Worm (Caenorhabditis elegans) whole organism, young adult: Measurements from ENCODE around the gene ZK686.3.

Experiments used
- B0019.2 ChIP-seq: fragments of 200-800 bp; sonication (Bioruptor generic); conservative IDR thresholded peaks from 2 replicates; pipeline ENCODE4 v1.3.6; 2022; ENCODE audit warnings: missing genetic modification reagents, missing genetic modification characterization, missing compliant biosample characterization
- B0035.1 ChIP-seq: sonication (generic microtip); optimal IDR thresholded peaks from 2 replicates; lab custom pipeline; 2016; ENCODE audit warnings: missing genetic modification characterization, mild to moderate bottlenecking, missing compliant biosample characterization, missing genotype, missing genetic modification reagents
- B0261.1 ChIP-seq: sonication (generic microtip); optimal IDR thresholded peaks from 2 replicates; lab custom pipeline; 2016; ENCODE audit warnings: mild to moderate bottlenecking, missing genetic modification characterization, moderate library complexity, missing compliant biosample characterization
- F55B11.4 ChIP-seq: sonication (generic microtip); optimal IDR thresholded peaks from 2 replicates; lab custom pipeline; 2016; ENCODE audit warnings: missing compliant biosample characterization, missing genetic modification characterization, borderline replicate concordance; ENCODE audit not compliant: insufficient read depth
- K11D2.4 ChIP-seq: fragments of 200-800 bp; sonication (Bioruptor generic); IDR thresholded peaks from 2 replicates; pipeline ENCODE4 v1.3.6; 2022; ENCODE audit warnings: missing genetic modification reagents, missing genetic modification characterization, missing compliant biosample characterization
- Y79H2A.3 ChIP-seq: fragments of 200-800 bp; sonication (Bioruptor generic); conservative IDR thresholded peaks from 2 replicates; pipeline ENCODE4 v1.3.6; 2022; ENCODE audit warnings: missing genetic modification reagents, missing genetic modification characterization, missing compliant biosample characterization
- atf-7 ChIP-seq: sonication (generic microtip); optimal IDR thresholded peaks from 2 replicates; lab custom pipeline; 2017; ENCODE audit warnings: mild to moderate bottlenecking, missing genetic modification characterization, missing compliant biosample characterization
- attf-5 ChIP-seq: fragments of 200-800 bp; sonication (Bioruptor generic); optimal IDR thresholded peaks from 2 replicates; lab custom pipeline; 2018; ENCODE audit warnings: mild to moderate bottlenecking, missing genetic modification characterization, missing compliant biosample characterization
- bed-2 ChIP-seq: fragments of 200-800 bp; sonication (Bioruptor generic); IDR thresholded peaks from 2 replicates; pipeline ENCODE4 v1.3.6; 2022; ENCODE audit warnings: missing genetic modification reagents, missing genetic modification characterization, missing compliant biosample characterization
- cebp-1 ChIP-seq, 2 experiments: fragments of 200-800 bp in 1 of 2; sonication (Bioruptor generic) in 1 of 2; sonication (generic microtip) in 1 of 2; IDR thresholded peaks in 1 of 2; optimal IDR thresholded peaks in 1 of 2; 2 replicates each; pipeline versions ENCODE4 v1.3.6 to Lab custom; 2017 to 2022; ENCODE audit warnings: missing compliant biosample characterization in 2 of 2, missing genetic modification characterization in 2 of 2, mild to moderate bottlenecking in 1 of 2, missing genetic modification reagents in 1 of 2, moderate library complexity in 1 of 2
- cebp-2 ChIP-seq: fragments of 200-800 bp; sonication (Bioruptor generic); IDR thresholded peaks from 2 replicates; pipeline ENCODE4 v1.3.6; 2022; ENCODE audit warnings: missing genetic modification characterization, missing compliant biosample characterization
- ceh-100 ChIP-seq: fragments of 200-800 bp; sonication (Bioruptor generic); IDR thresholded peaks from 2 replicates; pipeline ENCODE4 v1.3.6; 2022; ENCODE audit warnings: missing genetic modification reagents, missing genetic modification characterization, missing compliant biosample characterization
- ceh-79 ChIP-seq: sonication (generic microtip); optimal IDR thresholded peaks from 2 replicates; lab custom pipeline; 2017; ENCODE audit warnings: mild to moderate bottlenecking, missing genetic modification characterization, missing compliant biosample characterization
- chd-7 ChIP-seq: sonication (generic microtip); optimal IDR thresholded peaks from 2 replicates; lab custom pipeline; 2016; ENCODE audit warnings: mild to moderate bottlenecking, missing genetic modification characterization, moderate library complexity, missing compliant biosample characterization
- dox-1 ChIP-seq: fragments of 200-800 bp; sonication (Bioruptor generic); IDR thresholded peaks from 2 replicates; pipeline ENCODE4 v1.3.6; 2022; ENCODE audit warnings: missing genetic modification reagents, missing genetic modification characterization, missing compliant biosample characterization
- ets-4 ChIP-seq: fragments of 200-800 bp; sonication (Bioruptor generic); optimal IDR thresholded peaks from 2 replicates; lab custom pipeline; 2018; ENCODE audit warnings: mild to moderate bottlenecking, missing genetic modification characterization, missing compliant biosample characterization
- gei-17 ChIP-seq: fragments of 200-800 bp; sonication (Bioruptor generic); optimal IDR thresholded peaks from 2 replicates; lab custom pipeline; 2018; ENCODE audit warnings: mild to moderate bottlenecking, missing genetic modification characterization, missing compliant biosample characterization
- hlh-12 ChIP-seq: sonication (generic microtip); optimal IDR thresholded peaks from 2 replicates; lab custom pipeline; 2016; ENCODE audit warnings: missing genetic modification characterization, missing compliant biosample characterization
- hmg-1.2 ChIP-seq: fragments of 200-800 bp; sonication (Bioruptor generic); IDR thresholded peaks from 2 replicates; pipeline ENCODE4 v1.3.6; 2022; ENCODE audit warnings: missing genetic modification reagents, missing genetic modification characterization, missing compliant biosample characterization
- hrde-1 ChIP-seq: sonication (generic microtip); optimal IDR thresholded peaks from 2 replicates; lab custom pipeline; 2016; ENCODE audit warnings: missing genetic modification characterization, mild to moderate bottlenecking, missing compliant biosample characterization, moderate library complexity, missing genotype, missing genetic modification reagents, borderline replicate concordance
- hsf-1 ChIP-seq: fragments of 200-800 bp; sonication (Bioruptor generic); IDR thresholded peaks from 2 replicates; pipeline ENCODE4 v1.3.6; 2022; ENCODE audit warnings: missing genetic modification reagents, missing genetic modification characterization, missing compliant biosample characterization
- lag-1 ChIP-seq: fragments of 200-800 bp; sonication (Bioruptor generic); IDR thresholded peaks from 2 replicates; pipeline ENCODE4 v1.3.6; 2022; ENCODE audit warnings: missing genetic modification reagents, missing genetic modification characterization, missing compliant biosample characterization
- let-607 ChIP-seq, 2 experiments: fragments of 200-800 bp in 1 of 2; sonication (Bioruptor generic) in 1 of 2; sonication (generic microtip) in 1 of 2; optimal IDR thresholded peaks; 2 replicates each; lab custom pipeline; 2016 to 2018; ENCODE audit warnings: mild to moderate bottlenecking in 2 of 2, missing compliant biosample characterization in 2 of 2, missing genetic modification characterization in 2 of 2, moderate library complexity in 2 of 2, missing genotype in 1 of 2
- lin-26 ChIP-seq: fragments of 200-800 bp; sonication (Bioruptor generic); IDR thresholded peaks from 2 replicates; pipeline ENCODE4 v1.3.6; 2022; ENCODE audit warnings: missing genetic modification reagents, missing genetic modification characterization, missing compliant biosample characterization
- lin-35 ChIP-seq, 3 experiments: fragments of 150-350 bp in 2 of 3; sonication (generic microtip) in 1 of 3; optimal IDR thresholded peaks; 2 replicates each; lab custom pipeline; 2014 to 2018; ENCODE audit warnings: missing biosample characterization in 3 of 3, missing genetic modification characterization in 3 of 3, missing genetic modification reagents in 3 of 3
- lin-40 ChIP-seq: sonication (generic microtip); optimal IDR thresholded peaks from 2 replicates; lab custom pipeline; 2016; ENCODE audit warnings: missing genetic modification characterization, mild to moderate bottlenecking, missing compliant biosample characterization, missing genotype, missing genetic modification reagents
- lir-1 ChIP-seq: fragments of 200-800 bp; sonication (Bioruptor generic); conservative IDR thresholded peaks from 2 replicates; pipeline ENCODE4 v1.3.6; 2022; ENCODE audit warnings: missing genetic modification reagents, missing genetic modification characterization, missing compliant biosample characterization
- madf-10 ChIP-seq: sonication (generic microtip); optimal IDR thresholded peaks from 2 replicates; lab custom pipeline; 2016; ENCODE audit warnings: mild to moderate bottlenecking, missing genetic modification characterization, missing compliant biosample characterization
- madf-6 ChIP-seq: fragments of 200-800 bp; sonication (Bioruptor generic); IDR thresholded peaks from 2 replicates; pipeline ENCODE4 v1.3.6; 2022; ENCODE audit warnings: missing genetic modification reagents, missing genetic modification characterization, missing compliant biosample characterization
- mcd-1 ChIP-seq: fragments of 200-800 bp; sonication (Bioruptor generic); IDR thresholded peaks from 2 replicates; pipeline ENCODE4 v1.3.6; 2022; ENCODE audit warnings: missing genetic modification reagents, missing genetic modification characterization, missing compliant biosample characterization
- mxl-1 ChIP-seq: sonication (generic microtip); optimal IDR thresholded peaks from 2 replicates; lab custom pipeline; 2016; ENCODE audit warnings: missing genetic modification characterization, missing compliant biosample characterization
- nfya-2 ChIP-seq: fragments of 200-800 bp; sonication (Bioruptor generic); IDR thresholded peaks from 2 replicates; pipeline ENCODE4 v1.3.6; 2022; ENCODE audit warnings: missing genetic modification reagents, missing genetic modification characterization, missing compliant biosample characterization
- nhr-179 ChIP-seq: sonication (generic microtip); optimal IDR thresholded peaks from 2 replicates; lab custom pipeline; 2016; ENCODE audit warnings: mild to moderate bottlenecking, missing genetic modification characterization, missing compliant biosample characterization
- nhr-80 ChIP-seq: sonication (generic microtip); optimal IDR thresholded peaks from 2 replicates; lab custom pipeline; 2016; ENCODE audit warnings: missing genetic modification characterization, missing compliant biosample characterization
- nhr-90 ChIP-seq: sonication (generic microtip); optimal IDR thresholded peaks from 2 replicates; lab custom pipeline; 2016; ENCODE audit warnings: missing genotype, mild to moderate bottlenecking, missing genetic modification characterization, missing compliant biosample characterization
- pha-4 ChIP-seq: fragments of 150-350 bp; sonication (generic microtip); optimal IDR thresholded peaks from 2 replicates; lab custom pipeline; 2014; ENCODE audit warnings: missing biosample characterization, missing genetic modification reagents, missing genetic modification characterization
- snpc-1.3 ChIP-seq: sonication (generic microtip); optimal IDR thresholded peaks from 2 replicates; lab custom pipeline; 2017; ENCODE audit warnings: missing genetic modification characterization, mild to moderate bottlenecking, missing compliant biosample characterization, antibody characterized with exemption, moderate library complexity, missing genotype, missing genetic modification reagents; ENCODE audit not compliant: insufficient read depth
- snpc-4 ChIP-seq, 5 experiments: fragments of 150-350 bp in 1 of 5; sonication (generic microtip) in 4 of 5; optimal IDR thresholded peaks; 2 replicates each; lab custom pipeline; 2014 to 2018; ENCODE audit warnings: missing genetic modification characterization in 5 of 5, missing biosample characterization in 3 of 5, antibody characterized with exemption in 2 of 5, mild to moderate bottlenecking in 2 of 5, missing compliant biosample characterization in 2 of 5, missing genotype in 2 of 5, moderate library complexity in 2 of 5, missing genetic modification reagents in 1 of 5
- tbp1 ChIP-seq: fragments of 200-800 bp; sonication (Bioruptor generic); optimal IDR thresholded peaks from 2 replicates; lab custom pipeline; 2018; ENCODE audit warnings: mild to moderate bottlenecking, missing genetic modification characterization, missing compliant biosample characterization
- tbx-9 ChIP-seq: sonication (generic microtip); optimal IDR thresholded peaks from 2 replicates; lab custom pipeline; 2016; ENCODE audit warnings: borderline replicate concordance, missing genetic modification characterization, inconsistent platforms, missing compliant biosample characterization
- tlf-1 ChIP-seq: fragments of 200-800 bp; sonication (Bioruptor generic); optimal IDR thresholded peaks from 2 replicates; lab custom pipeline; 2018; ENCODE audit warnings: mild to moderate bottlenecking, missing genetic modification characterization, missing compliant biosample characterization
- xnd-1 ChIP-seq: sonication (generic microtip); optimal IDR thresholded peaks from 2 replicates; lab custom pipeline; 2016; ENCODE audit warnings: missing genotype, missing genetic modification reagents, missing genetic modification characterization, missing compliant biosample characterization
- zim-3 ChIP-seq: sonication (generic microtip); optimal IDR thresholded peaks from 2 replicates; lab custom pipeline; 2017; ENCODE audit warnings: mild to moderate bottlenecking, missing genetic modification characterization, moderate library complexity, missing compliant biosample characterization
- ztf-18 ChIP-seq: sonication (generic microtip); optimal IDR thresholded peaks from 2 replicates; lab custom pipeline; 2016; ENCODE audit warnings: missing genotype, mild to moderate bottlenecking, missing genetic modification characterization, missing compliant biosample characterization
- ztf-26 ChIP-seq: sonication (generic microtip); optimal IDR thresholded peaks from 2 replicates; lab custom pipeline; 2017; ENCODE audit warnings: missing genetic modification characterization, missing compliant biosample characterization

The ZK686.3 gene

DNA sequence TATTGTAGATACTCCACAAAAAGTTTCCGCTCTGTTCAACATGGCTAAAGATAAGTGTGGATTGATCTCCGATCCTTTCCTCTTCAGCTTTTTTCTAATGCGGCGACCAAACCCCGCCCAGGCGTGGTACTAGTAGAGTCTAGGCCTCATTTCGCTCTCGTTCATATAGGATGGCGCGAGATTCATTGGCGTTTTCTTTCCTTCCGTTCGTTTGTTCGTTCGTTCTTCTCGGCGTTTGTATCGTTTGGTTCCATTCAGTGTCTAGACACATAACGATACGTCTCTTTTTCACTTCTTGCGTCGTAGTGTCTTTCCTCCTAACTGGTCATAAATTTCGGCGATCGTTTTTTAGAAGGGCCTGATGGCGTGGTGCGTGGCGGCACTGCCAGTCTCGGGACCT lies 39.8 kb downstream of the ZK686.3 start:
- TF ChIP-seq lag-1 (GFP tag; lab: Robert Waterston, UW) (0 out of 2 replicates have a peak, but pooled peaks have one; percentile 1), ztf-26 (tag; lab: Kevin White, UChicago) (no peak), dox-1 (GFP tag; lab: Robert Waterston, UW) (no peak), Y79H2A.3 (GFP tag; lab: Robert Waterston, UW) (no peak), K11D2.4 (GFP tag; lab: Robert Waterston, UW) (no peak), lin-26 (GFP tag; lab: Robert Waterston, UW) (0 out of 2 replicates have a peak, but pooled peaks have one; percentile 57)

ce11 chrIII:7728494-7728893 lies 40.4 kb downstream of the ZK686.3 start:
- TF ChIP-seq nhr-90 (tag; lab: Kevin White, UChicago) (peak; percentile 33), dox-1 (GFP tag; lab: Robert Waterston, UW) (peak; percentile 35; the same call in 1 of the 2 replicates), ztf-18 (tag; lab: Kevin White, UChicago) (no peak), xnd-1 (tag; lab: Kevin White, UChicago) (no peak), nhr-179 (no peak), snpc-1.3 (tag; lab: Kevin White, UChicago) (no peak), B0261.1 (tag; lab: Kevin White, UChicago) (no peak), lin-35 (GFP tag; optimal IDR thresholded peaks at IDR 0.05; lab: Kevin White, UChicago) (peak in 1 of 3 experiments; percentile 43), madf-10 (tag; lab: Kevin White, UChicago) (peak; percentile 31), snpc-4 (GFP tag; optimal IDR thresholded peaks at IDR 0.05; lab: Kevin White, UChicago) (no peak), snpc-4 (tag; optimal IDR thresholded peaks at IDR 0.05; lab: Kevin White, UChicago) (no peak), tbx-9 (no peak), mxl-1 (tag; lab: Kevin White, UChicago) (no peak), mcd-1 (GFP tag; lab: Robert Waterston, UW) (no peak), nhr-80 (tag; lab: Kevin White, UChicago) (peak; percentile 90), zim-3 (tag; lab: Kevin White, UChicago) (no peak), chd-7 (peak; percentile 19), lin-40 (tag; lab: Kevin White, UChicago) (peak; percentile 66), F55B11.4 (tag; lab: Kevin White, UChicago) (no peak), hmg-1.2 (GFP tag; lab: Robert Waterston, UW) (peak; percentile 42; the same call in 1 of the 2 replicates), cebp-2 (GFP tag; lab: Robert Waterston, UW) (no peak), cebp-1 (GFP tag; IDR thresholded peaks at IDR 0.05; lab: Robert Waterston, UW) (no peak), cebp-1 (tag; optimal IDR thresholded peaks at IDR 0.05; lab: Kevin White, UChicago) (no peak), bed-2 (no peak), hsf-1 (GFP tag; lab: Robert Waterston, UW) (peak; percentile 20; the same call in 1 of the 2 replicates), ets-4 (GFP tag; lab: Kevin White, UChicago) (peak; percentile 54), ceh-79 (tag; lab: Kevin White, UChicago) (no peak), tlf-1 (GFP tag; lab: Kevin White, UChicago) (peak; percentile 17), B0019.2 (GFP tag; lab: Robert Waterston, UW) (no peak), ceh-100 (GFP tag; lab: Robert Waterston, UW) (no peak), hlh-12 (tag; lab: Kevin White, UChicago) (no peak), madf-6 (GFP tag; lab: Robert Waterston, UW) (no peak; the same call in 1 of the 2 replicates), hrde-1 (tag; lab: Kevin White, UChicago) (no peak), tbp1 (GFP tag; lab: Kevin White, UChicago) (peak; percentile 12), B0035.1 (tag; lab: Kevin White, UChicago) (no peak), lir-1 (no peak), nfya-2 (no peak), pha-4 (no peak), gei-17 (GFP tag; lab: Kevin White, UChicago) (no peak), let-607 (tag; optimal IDR thresholded peaks at IDR 0.05; lab: Kevin White, UChicago) (peak; percentile 96 to 97), K11D2.4 (GFP tag; lab: Robert Waterston, UW) (0 out of 2 replicates have a peak, but pooled peaks have one; percentile 29), attf-5 (GFP tag; lab: Kevin White, UChicago) (peak; percentile 58), atf-7 (peak; percentile 48)
